Worm (Caenorhabditis elegans): Measurements from ENCODE around the gene B0228.1.

The B0228.1 gene

DNA sequence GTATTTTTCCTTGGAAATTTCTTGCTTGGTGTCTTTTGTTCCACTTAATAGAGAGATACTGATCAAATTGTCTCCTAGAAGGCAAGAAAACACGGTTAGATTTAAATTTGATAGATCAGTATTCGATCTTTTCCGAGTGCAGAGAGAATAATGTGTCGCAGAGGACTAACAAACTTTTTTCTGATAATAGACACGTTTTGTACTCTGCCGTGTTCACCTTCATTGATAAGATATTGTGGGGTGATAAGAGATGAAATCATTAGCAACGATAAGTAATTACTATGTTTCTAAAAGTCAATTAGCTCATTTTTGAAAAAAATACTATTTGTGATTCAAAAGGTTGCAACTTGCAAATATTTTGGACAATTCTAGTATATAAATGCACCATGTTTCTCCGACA lies 21.6 kb downstream of the B0228.1 start (continued):
- no peak for TF ChIP-seq aha-1 (tag; optimal IDR thresholded peaks at IDR 0.05)
- TF ChIP-seq blmp-1 (tag; optimal IDR thresholded peaks at IDR 0.05), result peak; percentile 34
- no peak for TF ChIP-seq mep-1 (tag; optimal IDR thresholded peaks at IDR 0.05)
- TF ChIP-seq xbp-1 (tag; optimal IDR thresholded peaks at IDR 0.05), result no peak
- TF ChIP-seq fkh-8 (tag; optimal IDR thresholded peaks at IDR 0.05), result no peak
- TF ChIP-seq fos-1 (tag; optimal IDR thresholded peaks at IDR 0.05), result no peak

ce11 chrII:7777320-7777978 lies 22.3 kb downstream of the B0228.1 start, which contains the start of gene mthf-1:
mthf-1 (minus strand) TSS chrII:7777823.
- no peak for TF ChIP-seq sup-37 (GFP tag; optimal IDR thresholded peaks at IDR 0.05)
- peak; percentile 86 for TF ChIP-seq elt-2 (tag; optimal IDR thresholded peaks at IDR 0.05)
- TF ChIP-seq nhr-71 (tag; optimal IDR thresholded peaks at IDR 0.05), result peak; percentile 47
- no peak for TF ChIP-seq unc-130 (tag; optimal IDR thresholded peaks at IDR 0.05)
- TF ChIP-seq fkh-4 (tag; optimal IDR thresholded peaks at IDR 0.05; ENCODE audit: borderline replicate concordance), result no peak
- no peak for TF ChIP-seq swsn-7 (tag; optimal IDR thresholded peaks at IDR 0.05)
- TF ChIP-seq lin-14 (GFP tag; optimal IDR thresholded peaks at IDR 0.05), result no peak
- no peak for TF ChIP-seq unc-62 (GFP tag; optimal IDR thresholded peaks at IDR 0.05)
- TF ChIP-seq ceh-8 (GFP tag; optimal IDR thresholded peaks at IDR 0.05), result no peak
- TF ChIP-seq nhr-20 (tag; optimal IDR thresholded peaks at IDR 0.05), result peak; percentile 41
- TF ChIP-seq C16A3.4 (tag; optimal IDR thresholded peaks at IDR 0.05), result peak; percentile 2
- no peak for TF ChIP-seq unc-98 (GFP tag; IDR thresholded peaks at IDR 0.05)
- TF ChIP-seq blmp-1 (tag; optimal IDR thresholded peaks at IDR 0.05), result peak; percentile 69
- TF ChIP-seq nhr-85 (tag), result peak; percentile 70
- peak in 1 of 3 experiments; percentile 17 for TF ChIP-seq dpl-1 (GFP tag; optimal IDR thresholded peaks at IDR 0.05)
- TF ChIP-seq efl-1 (optimal IDR thresholded peaks at IDR 0.05), result no peak
- peak in 1 of 2 experiments; percentile 6 for TF ChIP-seq efl-1 (GFP tag; optimal IDR thresholded peaks at IDR 0.05 in 1 of 2)
- peak in 1 of 2 experiments; percentile 1 for TF ChIP-seq lsy-2 (tag; optimal IDR thresholded peaks at IDR 0.05)
- TF ChIP-seq lin-35 (GFP tag; optimal IDR thresholded peaks at IDR 0.05), result peak in 1 of 2 experiments; percentile 60
- TF ChIP-seq fos-1 (tag; optimal IDR thresholded peaks at IDR 0.05), result no peak
- no peak for TF ChIP-seq mdl-1 (tag; optimal IDR thresholded peaks at IDR 0.05)
- TF ChIP-seq elt-3 (tag; optimal IDR thresholded peaks at IDR 0.05), result peak in 4 of 6 experiments; percentile 23 to 73 (median 67)
- TF ChIP-seq nhr-90 (tag; optimal IDR thresholded peaks at IDR 0.05; ENCODE audit: poor library complexity), result peak; percentile 66
- peak; percentile 1 for TF ChIP-seq snu-23 (GFP tag; optimal IDR thresholded peaks at IDR 0.05)
- no peak for TF ChIP-seq aha-1 (tag; optimal IDR thresholded peaks at IDR 0.05)
- peak; percentile 15; the same call in 1 of the 2 replicates for TF ChIP-seq nhr-19 (GFP tag; conservative IDR thresholded peaks at IDR 0.05)

- TF ChIP-seq elt-2 (tag; optimal IDR thresholded peaks at IDR 0.05) (peak; percentile 4), nhr-11 (tag; optimal IDR thresholded peaks at IDR 0.05) (no peak), xbp-1 (tag; optimal IDR thresholded peaks at IDR 0.05) (no peak)
These were observed 23.1 kb downstream of the B0228.1 start for ce11 chrII:7778273-7778672.

- no peak for TF ChIP-seq sptf-1 (tag; optimal IDR thresholded peaks at IDR 0.05)
- TF ChIP-seq skn-1 (tag; optimal IDR thresholded peaks at IDR 0.05), result peak; percentile 27
- no peak for TF ChIP-seq swsn-7 (tag; optimal IDR thresholded peaks at IDR 0.05)
- no peak for TF ChIP-seq sox-4 (tag; optimal IDR thresholded peaks at IDR 0.05)
- TF ChIP-seq nhr-85 (tag), result peak; percentile 5
- TF ChIP-seq vab-15 (tag; optimal IDR thresholded peaks at IDR 0.05), result no peak
- peak; percentile 71 to 88 (median 77) for TF ChIP-seq dpl-1 (GFP tag; optimal IDR thresholded peaks at IDR 0.05)
- TF ChIP-seq mdl-1 (tag; optimal IDR thresholded peaks at IDR 0.05), result peak in 1 of 2 experiments; percentile 7
- peak; percentile 24 for TF ChIP-seq snu-23 (GFP tag; optimal IDR thresholded peaks at IDR 0.05)
- TF ChIP-seq pax-3 (tag; optimal IDR thresholded peaks at IDR 0.05), result no peak
- no peak for TF ChIP-seq zag-1 (tag; optimal IDR thresholded peaks at IDR 0.05)
- peak; percentile 30 for TF ChIP-seq mep-1 (tag; optimal IDR thresholded peaks at IDR 0.05)
- peak; percentile 75 to 79 for TF ChIP-seq efl-1 (optimal IDR thresholded peaks at IDR 0.05)
- TF ChIP-seq efl-1 (GFP tag; optimal IDR thresholded peaks at IDR 0.05 in 1 of 2), result peak; percentile 84 to 97
- TF ChIP-seq lsy-2 (tag; optimal IDR thresholded peaks at IDR 0.05), result peak in 1 of 2 experiments; percentile 65
- peak; percentile 67 to 91 for TF ChIP-seq lin-35 (GFP tag; optimal IDR thresholded peaks at IDR 0.05)
- TF ChIP-seq ceh-82 (tag; optimal IDR thresholded peaks at IDR 0.05), result peak in 1 of 3 experiments; percentile 7
- TF ChIP-seq blmp-1 (tag; optimal IDR thresholded peaks at IDR 0.05), result peak; percentile 53
- TF ChIP-seq rnt-1 (tag; optimal IDR thresholded peaks at IDR 0.05), result peak; percentile 22
- peak; percentile 13 for TF ChIP-seq lin-14 (GFP tag; optimal IDR thresholded peaks at IDR 0.05)
- no peak for TF ChIP-seq elt-3 (tag; optimal IDR thresholded peaks at IDR 0.05)
- peak; percentile 2 for TF ChIP-seq C16A3.4 (tag; optimal IDR thresholded peaks at IDR 0.05)
- peak; percentile 1 for TF ChIP-seq lin-15B (tag; optimal IDR thresholded peaks at IDR 0.05)
- TF ChIP-seq tlp-1 (tag; optimal IDR thresholded peaks at IDR 0.05), result no peak
These were observed 26.0 kb downstream of the B0228.1 start, which contains the start of the genes snpc-1.1 and spdl-1 for ce11 chrII:7781102-7781616. snpc-1.1 (minus strand) TSS chrII:7781301. spdl-1 (plus strand) TSS chrII:7781566.
